Worm (Caenorhabditis elegans): ENCODE measurements around the gene C15H7.4.

The C15H7.4 gene

ce11 chrIII:9651871-9652270, 3.8 kb downstream of the C15H7.4 start, which contains the start of gene C15H7.3:
Gene C15H7.3 (minus strand): TSS chrIII:9651971.
- TF ChIP-seq ztf-29 (GFP tag; IDR thresholded peaks at IDR 0.05) (no peak), med-1 (GFP tag; optimal IDR thresholded peaks at IDR 0.05; ENCODE audit: insufficient read depth) (no peak), tab-1 (GFP tag; IDR thresholded peaks at IDR 0.05) (no peak), cog-1 (tag; optimal IDR thresholded peaks at IDR 0.05) (no peak)

DNA sequence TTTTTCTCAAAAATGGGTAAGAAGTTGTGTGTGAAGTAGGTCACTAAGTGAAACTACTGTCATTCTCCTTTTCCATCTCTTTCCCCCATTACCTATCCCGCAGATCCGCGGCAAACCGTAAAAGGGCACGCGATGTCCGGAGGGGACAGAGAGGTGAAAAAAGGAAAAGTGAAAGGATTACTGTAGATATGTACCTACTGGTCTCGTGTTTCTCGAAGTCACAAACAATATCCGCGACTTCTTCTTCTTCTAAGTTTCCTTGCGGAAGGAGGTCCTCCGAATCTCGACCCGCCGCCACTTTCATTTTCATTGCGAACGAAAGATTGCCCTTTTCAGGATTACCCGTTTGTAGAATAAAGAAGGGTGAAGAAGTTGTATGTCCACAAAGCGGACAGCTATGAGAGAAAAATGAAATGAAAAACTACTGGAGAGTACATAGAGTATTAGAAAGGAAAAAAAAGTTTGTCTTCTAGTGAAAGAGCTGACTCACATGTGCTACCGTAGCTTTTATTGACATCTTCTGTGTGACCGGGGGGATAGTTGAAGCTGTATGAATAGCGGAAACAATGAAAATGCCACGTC, 9.2 kb downstream of the C15H7.4 start:
- TF ChIP-seq T22C8.4 (GFP tag; IDR thresholded peaks at IDR 0.05): no peak
- TF ChIP-seq cog-1 (tag; optimal IDR thresholded peaks at IDR 0.05): no peak
- no peak for TF ChIP-seq med-1 (GFP tag; optimal IDR thresholded peaks at IDR 0.05; ENCODE audit: insufficient read depth)
- TF ChIP-seq flt-1 (GFP tag; IDR thresholded peaks at IDR 0.05): no peak
- TF ChIP-seq ref-1 (GFP tag; conservative IDR thresholded peaks at IDR 0.05): no peak
- no peak for TF ChIP-seq tab-1 (GFP tag; IDR thresholded peaks at IDR 0.05)
- TF ChIP-seq ztf-29 (GFP tag; IDR thresholded peaks at IDR 0.05): no peak

DNA sequence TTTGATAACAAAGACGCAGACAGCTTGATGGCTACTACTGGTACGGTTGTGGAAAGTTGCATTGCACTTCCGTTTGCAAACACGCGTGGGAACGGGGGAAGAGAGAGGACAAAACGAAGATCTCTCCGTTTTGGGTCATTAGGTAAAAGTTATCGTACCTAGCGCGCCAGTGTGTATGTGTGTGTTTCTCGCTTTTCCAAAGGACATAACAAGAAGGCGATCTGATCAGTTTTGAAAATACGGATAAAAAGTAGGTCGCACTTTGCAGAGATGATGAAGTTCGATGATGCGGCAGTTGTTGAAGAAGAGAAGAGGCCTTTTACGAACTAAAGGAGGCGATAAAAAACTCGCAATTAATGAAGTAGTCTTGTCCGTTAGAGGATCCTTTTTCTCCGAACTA, 10.6 kb downstream of the C15H7.4 start:
- TF ChIP-seq ztf-29 (GFP tag; IDR thresholded peaks at IDR 0.05) (no peak), klf-2 (GFP tag; conservative IDR thresholded peaks at IDR 0.05) (no peak), flt-1 (GFP tag; IDR thresholded peaks at IDR 0.05) (no peak), med-1 (GFP tag; optimal IDR thresholded peaks at IDR 0.05; ENCODE audit: insufficient read depth) (no peak), tab-1 (GFP tag; IDR thresholded peaks at IDR 0.05) (no peak), ref-1 (GFP tag; conservative IDR thresholded peaks at IDR 0.05) (no peak), T22C8.4 (GFP tag; IDR thresholded peaks at IDR 0.05) (no peak), ztf-23 (GFP tag; IDR thresholded peaks at IDR 0.05) (no peak), cog-1 (tag; optimal IDR thresholded peaks at IDR 0.05) (no peak)

- no peak for TF ChIP-seq ref-1 (GFP tag; conservative IDR thresholded peaks at IDR 0.05)
- TF ChIP-seq klf-2 (GFP tag; conservative IDR thresholded peaks at IDR 0.05): no peak
- TF ChIP-seq T22C8.4 (GFP tag; IDR thresholded peaks at IDR 0.05): no peak
- no peak for TF ChIP-seq tab-1 (GFP tag; IDR thresholded peaks at IDR 0.05)
These were observed 13.6 kb downstream of the C15H7.4 start for ce11 chrIII:9642110-9642509.

DNA sequence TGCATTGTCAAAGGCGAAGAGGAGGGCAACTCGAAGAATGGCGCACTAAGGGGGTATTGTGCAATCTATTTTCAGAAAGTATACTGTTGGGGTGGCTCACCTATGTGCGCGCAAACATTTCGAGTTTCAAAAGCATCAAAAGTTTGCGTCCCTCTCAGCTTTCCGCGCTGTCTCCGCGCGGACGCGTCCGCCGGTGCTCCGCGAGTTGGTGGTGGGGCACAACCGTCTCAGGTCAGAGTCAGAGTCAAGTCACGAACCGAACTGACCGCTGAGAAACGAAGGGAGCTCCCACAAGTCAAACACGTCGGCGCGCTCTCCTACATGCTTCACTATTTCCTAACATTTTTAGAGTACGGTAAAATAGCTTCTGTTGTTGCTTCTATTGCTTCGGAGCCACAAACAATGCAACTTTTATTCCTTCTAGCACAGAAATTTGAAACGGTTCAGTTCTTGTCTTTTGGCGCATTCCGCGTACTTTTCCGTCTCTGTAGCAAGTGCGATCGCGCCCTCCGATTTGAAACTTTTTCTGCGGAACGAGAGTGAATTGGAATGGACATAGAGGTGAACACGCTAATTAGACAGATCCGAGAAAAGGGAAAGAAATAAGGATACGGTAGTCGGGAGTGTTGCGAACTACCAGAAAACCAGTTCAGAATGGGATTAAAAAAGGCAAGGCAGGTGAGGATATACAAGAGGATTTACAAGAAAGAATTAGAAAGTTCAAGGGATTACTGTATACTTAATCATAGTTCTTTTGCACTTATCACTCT, 16.2 kb downstream of the C15H7.4 start:
- TF ChIP-seq ztf-29 (GFP tag; IDR thresholded peaks at IDR 0.05): no peak
- no peak for TF ChIP-seq flt-1 (GFP tag; IDR thresholded peaks at IDR 0.05)
- TF ChIP-seq cog-1 (tag; optimal IDR thresholded peaks at IDR 0.05): no peak

DNA sequence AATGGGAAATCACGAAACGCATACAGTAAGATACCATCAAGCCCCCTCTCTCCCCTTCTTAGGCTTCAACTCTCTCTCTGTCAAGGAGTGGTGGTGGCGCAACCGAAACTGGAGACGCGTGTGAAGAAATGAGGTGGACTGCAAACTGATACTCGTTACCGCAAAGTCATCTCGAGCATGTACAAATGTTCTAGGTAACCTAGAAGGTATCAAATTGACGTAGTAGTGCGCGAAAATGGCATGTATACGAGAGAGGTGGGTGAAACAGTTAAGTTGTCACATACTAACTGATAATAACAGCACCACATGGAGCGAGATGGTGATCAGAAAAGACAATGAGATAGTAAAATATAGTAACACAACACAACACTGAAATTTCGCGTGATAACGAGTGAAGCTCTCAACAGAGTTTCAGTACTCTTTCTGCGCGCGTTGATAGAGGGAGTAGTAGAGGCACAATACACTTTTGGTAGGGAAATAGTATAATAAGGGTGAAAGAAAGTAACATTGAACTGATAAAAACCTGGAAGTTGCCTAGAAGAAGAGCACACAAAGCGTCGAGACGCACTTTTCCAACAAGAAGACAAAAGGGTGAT, 17.4 kb downstream of the C15H7.4 start:
- TF ChIP-seq flt-1 (GFP tag; IDR thresholded peaks at IDR 0.05) (no peak), ztf-29 (GFP tag; IDR thresholded peaks at IDR 0.05) (no peak), T22C8.4 (GFP tag; IDR thresholded peaks at IDR 0.05) (no peak), cog-1 (tag; optimal IDR thresholded peaks at IDR 0.05) (no peak), med-1 (GFP tag; optimal IDR thresholded peaks at IDR 0.05; ENCODE audit: insufficient read depth) (no peak), ztf-23 (GFP tag; IDR thresholded peaks at IDR 0.05) (no peak), tab-1 (GFP tag; IDR thresholded peaks at IDR 0.05) (no peak), ref-1 (GFP tag; conservative IDR thresholded peaks at IDR 0.05) (no peak), klf-2 (GFP tag; conservative IDR thresholded peaks at IDR 0.05) (no peak)

DNA sequence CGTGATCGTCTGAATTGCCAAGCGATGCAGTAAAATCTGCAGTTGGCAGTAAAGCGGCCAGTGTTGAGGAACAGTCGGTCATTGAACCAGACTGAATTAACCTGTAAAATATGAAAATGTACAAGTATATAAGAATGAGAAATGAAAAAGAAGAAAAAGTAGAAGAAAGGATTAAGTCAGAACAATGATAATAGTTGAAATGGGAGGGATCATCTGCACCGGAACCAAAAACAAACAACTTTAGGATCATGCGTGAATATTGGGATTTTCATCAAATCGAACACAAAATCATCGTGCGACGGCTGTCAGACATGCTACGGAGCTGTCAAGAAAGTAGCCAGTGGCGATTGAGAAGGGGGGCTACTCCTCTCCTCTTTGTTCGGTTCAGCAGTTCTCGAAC, 18.7 kb downstream of the C15H7.4 start, which contains the start of gene gei-13:
gei-13 (minus strand) TSS at position 101 of the 400 bp plus-strand sequence.
- TF ChIP-seq klf-2 (GFP tag; conservative IDR thresholded peaks at IDR 0.05) (no peak), cog-1 (tag; optimal IDR thresholded peaks at IDR 0.05) (no peak), flt-1 (GFP tag; IDR thresholded peaks at IDR 0.05) (no peak), ref-1 (GFP tag; conservative IDR thresholded peaks at IDR 0.05) (no peak), med-1 (GFP tag; optimal IDR thresholded peaks at IDR 0.05; ENCODE audit: insufficient read depth) (no peak), ztf-29 (GFP tag; IDR thresholded peaks at IDR 0.05) (no peak), T22C8.4 (GFP tag; IDR thresholded peaks at IDR 0.05) (no peak), ztf-23 (GFP tag; IDR thresholded peaks at IDR 0.05) (no peak), tab-1 (GFP tag; IDR thresholded peaks at IDR 0.05) (no peak)

- TF ChIP-seq flt-1 (GFP tag; IDR thresholded peaks at IDR 0.05) (no peak), ref-1 (GFP tag; conservative IDR thresholded peaks at IDR 0.05) (no peak), cog-1 (tag; optimal IDR thresholded peaks at IDR 0.05) (peak; percentile 55), tab-1 (GFP tag; IDR thresholded peaks at IDR 0.05) (no peak), T22C8.4 (GFP tag; IDR thresholded peaks at IDR 0.05) (peak; percentile 13; the same call in 1 of the 2 replicates), med-1 (GFP tag; optimal IDR thresholded peaks at IDR 0.05; ENCODE audit: insufficient read depth) (no peak), klf-2 (GFP tag; conservative IDR thresholded peaks at IDR 0.05) (no peak), ztf-29 (GFP tag; IDR thresholded peaks at IDR 0.05) (no peak), ztf-23 (GFP tag; IDR thresholded peaks at IDR 0.05) (0 out of 2 replicates have a peak, but pooled peaks have one; percentile 13)
These were observed 24.5 kb downstream of the C15H7.4 start, which contains the start of gene ubc-7 for ce11 chrIII:9631117-9631655. Gene ubc-7 (minus strand): TSS chrIII:9631167.

DNA sequence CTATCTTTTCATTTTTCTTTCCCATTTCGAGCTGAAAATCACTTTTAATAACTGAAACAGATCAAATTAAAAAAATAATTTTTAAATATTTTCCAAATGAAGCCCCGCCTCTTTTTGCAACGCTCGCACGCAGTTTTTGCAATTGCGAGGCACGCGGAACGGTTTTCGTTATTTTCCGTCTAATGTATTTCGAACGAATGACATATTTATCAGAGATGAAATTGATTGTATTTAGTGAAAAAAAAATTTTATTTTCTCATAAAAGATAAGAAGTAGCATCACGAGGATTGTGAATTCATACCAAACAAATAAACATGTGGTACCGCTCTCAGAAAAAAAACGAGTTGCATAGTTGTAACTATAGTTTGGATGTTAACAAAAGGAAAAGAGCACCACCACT, 25.8 kb downstream of the C15H7.4 start, which contains the start of gene rpac-19:
rpac-19 (minus strand) TSS at position 31 of the 400 bp plus-strand sequence.
- TF ChIP-seq klf-2 (GFP tag; conservative IDR thresholded peaks at IDR 0.05) (0 out of 2 replicates have a peak, but pooled peaks have one; percentile 26), ztf-23 (GFP tag; IDR thresholded peaks at IDR 0.05) (peak; percentile 74), med-1 (GFP tag; optimal IDR thresholded peaks at IDR 0.05; ENCODE audit: insufficient read depth) (peak; percentile 71), cog-1 (tag; optimal IDR thresholded peaks at IDR 0.05) (no peak), flt-1 (GFP tag; IDR thresholded peaks at IDR 0.05) (peak; percentile 82), ztf-29 (GFP tag; IDR thresholded peaks at IDR 0.05) (0 out of 2 replicates have a peak, but pooled peaks have one; percentile 52), T22C8.4 (GFP tag; IDR thresholded peaks at IDR 0.05) (no peak), tab-1 (GFP tag; IDR thresholded peaks at IDR 0.05) (peak; percentile 67; the same call in 1 of the 2 replicates), ref-1 (GFP tag; conservative IDR thresholded peaks at IDR 0.05) (no peak)

Data from whole organism, midembryonic.